Worm (Caenorhabditis elegans): ENCODE measurements around the gene smf-2.

smf-2 gene

DNA sequence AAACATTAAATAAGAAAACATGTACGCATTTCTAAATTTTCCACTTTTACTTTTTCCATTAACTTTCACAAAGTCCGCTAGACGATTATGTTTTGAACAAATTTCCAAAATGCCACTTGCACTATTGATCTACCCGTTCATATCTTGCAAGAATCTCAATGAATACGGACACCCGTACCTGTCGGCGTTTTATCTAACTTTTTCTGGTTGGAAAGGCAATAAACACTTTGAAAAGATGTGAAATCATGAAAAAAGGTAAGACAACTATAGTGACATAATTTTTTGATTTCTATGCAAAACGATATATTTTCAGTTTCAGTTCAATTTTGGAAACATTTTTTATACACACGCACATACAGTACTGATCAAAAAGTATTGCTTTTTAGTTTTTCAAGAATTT lies 46.8 kb downstream of the smf-2 start:
- TF ChIP-seq ceh-16 (tag; optimal IDR thresholded peaks at IDR 0.05) (peak; percentile 57), Y55F3AM.14 (GFP tag; optimal IDR thresholded peaks at IDR 0.05) (no peak), sma-9 (GFP tag; optimal IDR thresholded peaks at IDR 0.05) (peak; percentile 21), sma-9 (tag; optimal IDR thresholded peaks at IDR 0.05) (no peak), elt-1 (tag; optimal IDR thresholded peaks at IDR 0.05) (peak; percentile 32)

- TF ChIP-seq sma-9 (GFP tag; optimal IDR thresholded peaks at IDR 0.05) (peak; percentile 56), sma-9 (tag; optimal IDR thresholded peaks at IDR 0.05) (no peak), ceh-16 (tag; optimal IDR thresholded peaks at IDR 0.05) (peak; percentile 85), elt-1 (tag; optimal IDR thresholded peaks at IDR 0.05) (peak; percentile 25), fos-1 (tag; optimal IDR thresholded peaks at IDR 0.05) (no peak)
Observed at ce11 chrX:6669366-6669765, 49.1 kb downstream of the smf-2 start.

- TF ChIP-seq ztf-1 (GFP tag; conservative IDR thresholded peaks at IDR 0.05) (no peak), R02D3.7 (tag; optimal IDR thresholded peaks at IDR 0.05) (no peak), zag-1 (tag; optimal IDR thresholded peaks at IDR 0.05) (no peak), fos-1 (tag; optimal IDR thresholded peaks at IDR 0.05) (no peak), nhr-12 (tag; optimal IDR thresholded peaks at IDR 0.05) (no peak), sem-4 (tag; optimal IDR thresholded peaks at IDR 0.05) (no peak), lin-39 (tag; optimal IDR thresholded peaks at IDR 0.05) (no peak), nhr-129 (tag; optimal IDR thresholded peaks at IDR 0.05) (no peak), nhr-237 (tag; optimal IDR thresholded peaks at IDR 0.05) (no peak), lsy-2 (tag; optimal IDR thresholded peaks at IDR 0.05) (no peak), nhr-21 (tag; optimal IDR thresholded peaks at IDR 0.05) (no peak), ztf-11 (tag; optimal IDR thresholded peaks at IDR 0.05) (no peak), alr-1 (tag; optimal IDR thresholded peaks at IDR 0.05) (no peak), egl-27 (tag; optimal IDR thresholded peaks at IDR 0.05) (no peak), mdl-1 (tag; optimal IDR thresholded peaks at IDR 0.05) (no peak), sma-9 (GFP tag; optimal IDR thresholded peaks at IDR 0.05) (no peak), sma-9 (tag; optimal IDR thresholded peaks at IDR 0.05) (no peak), dmd-4 (tag; optimal IDR thresholded peaks at IDR 0.05) (no peak)
Observed at ce11 chrX:6668911-6669310, 49.6 kb downstream of the smf-2 start, which contains the start of gene nhr-137. nhr-137 (minus strand) TSS chrX:6669011.

ce11 chrX:6667468-6667867 lies 51.0 kb downstream of the smf-2 start:
- TF ChIP-seq nhr-11 (tag; optimal IDR thresholded peaks at IDR 0.05) (no peak), ceh-82 (tag; optimal IDR thresholded peaks at IDR 0.05) (no peak), alr-1 (tag; optimal IDR thresholded peaks at IDR 0.05) (no peak), F13H6.1 (tag; optimal IDR thresholded peaks at IDR 0.05) (no peak), unc-55 (GFP tag; optimal IDR thresholded peaks at IDR 0.05) (no peak), unc-39 (tag; optimal IDR thresholded peaks at IDR 0.05) (no peak), fos-1 (tag; optimal IDR thresholded peaks at IDR 0.05) (peak; percentile 96), sma-9 (GFP tag; optimal IDR thresholded peaks at IDR 0.05) (peak; percentile 53), sma-9 (tag; optimal IDR thresholded peaks at IDR 0.05) (no peak), elt-3 (tag; optimal IDR thresholded peaks at IDR 0.05) (no peak), R02D3.7 (tag; optimal IDR thresholded peaks at IDR 0.05) (no peak), lin-39 (tag; optimal IDR thresholded peaks at IDR 0.05) (no peak), lin-11 (tag; optimal IDR thresholded peaks at IDR 0.05) (no peak), egl-27 (tag; optimal IDR thresholded peaks at IDR 0.05) (no peak), nhr-77 (tag; optimal IDR thresholded peaks at IDR 0.05) (no peak), dmd-4 (tag; optimal IDR thresholded peaks at IDR 0.05) (no peak), lsy-2 (tag; optimal IDR thresholded peaks at IDR 0.05) (no peak), ZK546.5 (tag; optimal IDR thresholded peaks at IDR 0.05) (no peak), nhr-6 (tag; optimal IDR thresholded peaks at IDR 0.05) (no peak), zag-1 (tag; optimal IDR thresholded peaks at IDR 0.05) (no peak), Y55F3AM.14 (GFP tag; optimal IDR thresholded peaks at IDR 0.05) (no peak), lin-13 (GFP tag; optimal IDR thresholded peaks at IDR 0.05) (no peak), mdl-1 (tag; optimal IDR thresholded peaks at IDR 0.05) (no peak), nhr-21 (tag; optimal IDR thresholded peaks at IDR 0.05) (no peak), nhr-10 (tag; optimal IDR thresholded peaks at IDR 0.05) (no peak), skn-1 (tag; optimal IDR thresholded peaks at IDR 0.05) (peak; percentile 1), nhr-129 (tag; optimal IDR thresholded peaks at IDR 0.05) (no peak), mab-5 (tag; optimal IDR thresholded peaks at IDR 0.05) (no peak), crh-2 (tag; optimal IDR thresholded peaks at IDR 0.05) (peak; percentile 25), ztf-1 (GFP tag; conservative IDR thresholded peaks at IDR 0.05) (no peak), peb-1 (tag; optimal IDR thresholded peaks at IDR 0.05) (no peak), blmp-1 (tag; optimal IDR thresholded peaks at IDR 0.05; ENCODE audit: insufficient read depth) (no peak), ztf-11 (tag; optimal IDR thresholded peaks at IDR 0.05) (no peak)

Data from whole organism, L2 larva.